Fruit fly (Drosophila melanogaster) Kc167 (cell line): ENCODE measurements around the gene CG5131.

Experiments
- Myc ChIP-seq: fragments of >200 bp; optimal IDR thresholded peaks from 2 replicates; lab custom pipeline; 2017; ENCODE audit warnings: missing external identifiers
- Sin3A ChIP-seq: fragments of >200 bp; optimal IDR thresholded peaks from 2 replicates; lab custom pipeline; 2018; ENCODE audit warnings: missing external identifiers
- h ChIP-seq: fragments of >200 bp; optimal IDR thresholded peaks from 3 replicates; lab custom pipeline; 2018; ENCODE audit warnings: missing external identifiers
- insv ChIP-seq: fragments of >200 bp; optimal IDR thresholded peaks from 3 replicates; lab custom pipeline; 2018; ENCODE audit warnings: missing external identifiers
- psq ChIP-seq: fragments of >200 bp; optimal IDR thresholded peaks from 2 replicates; lab custom pipeline; 2017; ENCODE audit warnings: missing external identifiers
- ttk ChIP-seq: sonication (Bioruptor generic); optimal IDR thresholded peaks from 2 replicates; lab custom pipeline; 2017; ENCODE audit warnings: missing external identifiers

The CG5131 gene

DNA sequence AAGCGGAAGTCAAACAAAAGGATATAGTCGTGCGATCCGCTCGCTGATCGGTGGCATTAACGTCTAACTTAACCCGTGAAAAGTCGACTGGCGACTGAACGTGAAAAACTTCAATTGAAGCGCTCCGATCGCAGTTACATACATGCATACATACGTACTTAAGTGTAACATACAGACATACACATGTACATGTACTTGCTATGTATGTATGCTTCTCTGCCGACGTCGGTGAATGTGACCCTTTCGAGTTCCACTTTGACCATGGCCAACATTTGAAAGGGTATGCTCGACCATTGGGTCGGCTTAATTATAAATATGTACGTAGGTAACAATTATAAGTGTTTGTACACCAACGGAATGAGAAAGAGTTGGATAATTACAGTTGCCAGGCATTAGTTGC, 12.8 kb downstream of the CG5131 start, which contains the start of gene qua:
Gene qua (minus strand): TSS at position 101 of the 400 bp plus-strand sequence.
- TF ChIP-seq Myc (lab: Kevin White, UChicago): no peak
- no peak for TF ChIP-seq ttk
- TF ChIP-seq Sin3A: no peak
- TF ChIP-seq psq: no peak
- TF ChIP-seq h (lab: Kevin White, UChicago): no peak
- no peak for TF ChIP-seq insv

dm6 chr2L:17498721-17499120, 14.4 kb downstream of the CG5131 start, which contains the start of gene CG15142:
CG15142 (minus strand) TSS chr2L:17498821.
- TF ChIP-seq Sin3A: no peak
- no peak for TF ChIP-seq insv
- TF ChIP-seq Myc (lab: Kevin White, UChicago): no peak
- no peak for TF ChIP-seq psq
- no peak for TF ChIP-seq h (lab: Kevin White, UChicago)
- TF ChIP-seq ttk: no peak

DNA sequence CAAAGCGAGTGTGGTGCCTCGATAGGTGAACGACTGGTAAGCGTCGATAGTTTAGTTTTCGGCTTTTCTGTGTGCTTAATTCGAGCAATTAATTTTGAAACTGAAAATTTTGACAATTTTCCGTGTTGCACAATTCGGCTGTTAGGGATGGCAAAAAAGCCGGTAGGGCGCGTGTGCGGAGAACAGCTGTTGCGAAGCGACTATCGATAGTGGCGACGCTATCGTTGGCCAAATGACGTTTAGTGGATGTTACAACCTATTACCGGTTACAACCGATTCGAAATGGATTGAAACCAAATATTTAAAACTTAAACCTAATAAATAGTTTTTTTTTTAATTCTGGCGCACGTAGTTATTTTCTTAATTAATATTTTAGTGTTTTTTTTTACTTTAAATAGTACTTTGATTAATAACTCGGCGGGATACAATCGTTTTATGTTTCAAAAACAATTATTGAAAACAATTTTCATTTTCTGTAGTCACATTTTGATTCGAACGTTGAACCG, 16.7 kb downstream of the CG5131 start, which contains the start of the genes mEFTs and Dhc36C:
Gene mEFTs (minus strand): TSS at position 161 of the 506 bp plus-strand sequence.
Gene Dhc36C (plus strand): TSS at position 456 of the 506 bp plus-strand sequence.
- TF ChIP-seq Sin3A (no peak), Myc (lab: Kevin White, UChicago) (no peak), psq (no peak), h (lab: Kevin White, UChicago) (no peak), insv (no peak), ttk (no peak)

dm6 chr2L:17514090-17514715, 29.9 kb downstream of the CG5131 start:
- TF ChIP-seq h (lab: Kevin White, UChicago): no peak
- TF ChIP-seq Myc (lab: Kevin White, UChicago): no peak
- TF ChIP-seq insv: no peak
- TF ChIP-seq ttk: no peak
- TF ChIP-seq Sin3A: no peak
- TF ChIP-seq psq: no peak

- TF ChIP-seq insv (no peak), psq (no peak), Sin3A (no peak), Myc (lab: Kevin White, UChicago) (no peak), h (lab: Kevin White, UChicago) (no peak), ttk (no peak)
Observed at dm6 chr2L:17524449-17524848, 40.1 kb downstream of the CG5131 start, which contains the start of gene CG15143. CG15143 (minus strand) TSS chr2L:17524549.

dm6 chr2L:17529022-17529421, 44.7 kb downstream of the CG5131 start, which contains the start of gene CG15144:
CG15144 (minus strand) TSS chr2L:17529122.
- TF ChIP-seq h (lab: Kevin White, UChicago) (no peak), Sin3A (no peak), Myc (lab: Kevin White, UChicago) (no peak), ttk (no peak), insv (no peak), psq (no peak)

DNA sequence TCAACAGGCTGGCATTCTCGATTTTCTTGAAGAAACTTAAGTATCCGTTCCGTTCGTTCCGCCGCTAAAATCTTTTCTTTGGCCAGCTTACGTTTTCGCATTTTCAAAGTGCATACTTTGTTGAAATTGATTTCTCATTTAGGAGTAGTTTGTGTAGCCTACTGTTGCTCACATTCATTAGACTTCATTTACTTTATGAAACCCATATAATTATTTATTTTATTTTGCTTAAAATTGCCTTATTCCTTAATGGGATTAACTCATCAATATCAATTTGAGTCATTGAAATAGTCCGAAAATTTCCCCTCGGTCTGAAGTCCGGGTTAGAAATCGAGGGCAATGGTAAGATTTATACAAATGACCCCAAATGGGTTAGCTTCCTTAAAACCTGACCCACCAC, 47.8 kb downstream of the CG5131 start, which contains the start of gene CG15145:
Gene CG15145 (minus strand): TSS at position 101 of the 400 bp plus-strand sequence.
- TF ChIP-seq Myc (lab: Kevin White, UChicago): no peak
- TF ChIP-seq insv: no peak
- no peak for TF ChIP-seq ttk
- no peak for TF ChIP-seq Sin3A
- TF ChIP-seq psq: no peak
- no peak for TF ChIP-seq h (lab: Kevin White, UChicago)

DNA sequence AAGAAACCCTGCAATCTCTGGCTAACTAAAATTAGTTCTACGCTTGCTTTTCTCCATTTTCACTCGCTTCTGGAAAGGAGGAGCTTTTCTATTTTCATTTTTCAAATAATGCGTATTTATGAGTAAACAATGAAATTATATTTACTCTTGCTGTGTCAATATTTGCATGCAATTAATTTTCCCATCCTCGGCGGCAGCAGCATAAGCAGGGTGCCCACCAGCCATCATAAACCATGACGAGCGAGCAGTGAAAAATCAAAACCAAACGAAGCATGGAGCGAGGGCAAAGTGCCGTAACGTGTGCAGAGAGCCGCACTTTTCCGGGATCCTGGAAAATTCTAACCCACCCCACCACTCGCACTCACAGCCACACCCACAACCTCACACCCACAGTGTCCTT, 49.5 kb downstream of the CG5131 start:
- TF ChIP-seq insv (no peak), ttk (no peak), h (lab: Kevin White, UChicago) (no peak), psq (no peak), Sin3A (no peak), Myc (lab: Kevin White, UChicago) (no peak)
